Fruit fly (Drosophila melanogaster) whole organism, embryonic: ENCODE results near the gene papi.

ENCODE experiments used
- Ada2b ChIP-seq: fragments of 200-800 bp; sonication (Bioruptor generic); IDR thresholded peaks from 2 replicates; pipeline ENCODE4 v1.3.6; 2022; ENCODE audit warnings: missing biosample characterization, missing genetic modification characterization
- Bgb ChIP-seq: fragments of 200-800 bp; sonication (Bioruptor generic); IDR thresholded peaks from 2 replicates; pipeline ENCODE4 v1.3.6; 2022; ENCODE audit warnings: missing biosample characterization, missing genetic modification characterization; ENCODE audit not compliant: partially characterized antibody
- Bteb2 ChIP-seq: fragments of 200-800 bp; sonication (Bioruptor generic); optimal IDR thresholded peaks from 2 replicates; lab custom pipeline; 2016; ENCODE audit warnings: missing biosample characterization, missing genetic modification characterization
- CG10147 ChIP-seq: fragments of 200-800 bp; sonication (Bioruptor generic); optimal IDR thresholded peaks from 2 replicates; lab custom pipeline; 2019; ENCODE audit warnings: missing biosample characterization, mild to moderate bottlenecking, missing genetic modification characterization, moderate library complexity
- CG10209 ChIP-seq: fragments of 200-800 bp; sonication (Bioruptor generic); optimal IDR thresholded peaks from 3 replicates; lab custom pipeline; 2017; ENCODE audit warnings: missing biosample characterization, mild to moderate bottlenecking, missing genetic modification characterization, missing genetic modification reagents
- CG10543 ChIP-seq: fragments of 200-800 bp; sonication (Bioruptor generic); optimal IDR thresholded peaks from 3 replicates; lab custom pipeline; 2017; ENCODE audit warnings: missing biosample characterization, mild to moderate bottlenecking, missing genetic modification characterization, moderate library complexity
- CG10979 ChIP-seq: fragments of 200-800 bp; sonication (Bioruptor generic); optimal IDR thresholded peaks from 2 replicates; lab custom pipeline; 2018; ENCODE audit warnings: missing biosample characterization, mild to moderate bottlenecking, missing genetic modification characterization, moderate library complexity
- CG11085 ChIP-seq: fragments of 200-800 bp; sonication (Bioruptor generic); IDR thresholded peaks from 2 replicates; pipeline ENCODE4 v1.3.6; 2022; ENCODE audit warnings: missing biosample characterization, missing genetic modification characterization
- CG12071 ChIP-seq: fragments of 200-800 bp; sonication (Bioruptor generic); optimal IDR thresholded peaks from 3 replicates; lab custom pipeline; 2018; ENCODE audit warnings: missing biosample characterization, mild to moderate bottlenecking, missing genetic modification characterization
- CG15479 ChIP-seq: fragments of 200-800 bp; sonication (Bioruptor generic); optimal IDR thresholded peaks from 3 replicates; lab custom pipeline; 2019; ENCODE audit warnings: missing biosample characterization, mild to moderate bottlenecking, missing genetic modification characterization, moderate library complexity
- CG17361 ChIP-seq: fragments of 200-800 bp; sonication (Bioruptor generic); IDR thresholded peaks from 3 replicates; pipeline ENCODE4 v1.3.6; 2022; ENCODE audit warnings: missing biosample characterization, missing genetic modification characterization
- CG17829 ChIP-seq: fragments of 200-800 bp; optimal IDR thresholded peaks from 2 replicates; lab custom pipeline; 2019; ENCODE audit warnings: missing biosample characterization, mild to moderate bottlenecking, missing genetic modification characterization, moderate library complexity
- CG18619 ChIP-seq: fragments of 200-800 bp; sonication (Bioruptor generic); optimal IDR thresholded peaks from 3 replicates; lab custom pipeline; 2017; ENCODE audit warnings: missing biosample characterization, mild to moderate bottlenecking, missing genetic modification characterization
- CG3163 ChIP-seq: fragments of 200-800 bp; sonication (Bioruptor generic); optimal IDR thresholded peaks from 3 replicates; lab custom pipeline; 2016; ENCODE audit warnings: missing biosample characterization, missing genetic modification characterization
- CG33213 ChIP-seq: fragments of 200-800 bp; sonication (Bioruptor generic); optimal IDR thresholded peaks from 3 replicates; lab custom pipeline; 2016; ENCODE audit warnings: missing biosample characterization, missing genetic modification characterization
- CG33557 ChIP-seq: fragments of 200-800 bp; sonication (Bioruptor generic); optimal IDR thresholded peaks from 2 replicates; lab custom pipeline; 2019; ENCODE audit warnings: missing biosample characterization, mild to moderate bottlenecking, missing genetic modification characterization, moderate library complexity
- CG34422 ChIP-seq: fragments of 200-800 bp; sonication (Bioruptor generic); IDR thresholded peaks from 3 replicates; pipeline ENCODE4 v1.3.6; 2022; ENCODE audit warnings: missing biosample characterization, missing genetic modification characterization
- CG3847 ChIP-seq: fragments of 200-800 bp; sonication (Bioruptor generic); IDR thresholded peaks from 2 replicates; pipeline ENCODE4 v1.3.6; 2022; ENCODE audit warnings: missing biosample characterization, missing genetic modification characterization
- CG8281 ChIP-seq: fragments of 200-800 bp; sonication (Bioruptor generic); optimal IDR thresholded peaks from 2 replicates; lab custom pipeline; 2018; ENCODE audit warnings: missing biosample characterization, mild to moderate bottlenecking, missing genetic modification characterization, moderate library complexity
- CG8478 ChIP-seq: fragments of >200 bp; optimal IDR thresholded peaks from 2 replicates; lab custom pipeline; 2018
- CG9932 ChIP-seq: fragments of 200-800 bp; sonication (Bioruptor generic); IDR thresholded peaks from 2 replicates; pipeline ENCODE4 v1.3.6; 2022; ENCODE audit warnings: missing biosample characterization, missing genetic modification characterization
- CoRest ChIP-seq: fragments of 200-800 bp; sonication (Bioruptor generic); optimal IDR thresholded peaks from 3 replicates; lab custom pipeline; 2018; ENCODE audit warnings: missing biosample characterization, mild to moderate bottlenecking, missing genetic modification characterization, moderate library complexity
- Dp ChIP-seq: fragments of 200-800 bp; sonication (Bioruptor generic); optimal IDR thresholded peaks from 2 replicates; lab custom pipeline; 2018; ENCODE audit warnings: missing biosample characterization, mild to moderate bottlenecking, missing genetic modification characterization, moderate library complexity
- Drgx ChIP-seq: fragments of 200-800 bp; sonication (Bioruptor generic); IDR thresholded peaks from 2 replicates; pipeline ENCODE4 v1.3.6; 2022; ENCODE audit warnings: missing biosample characterization, missing genetic modification characterization
- E2f2 ChIP-seq: fragments of 200-800 bp; sonication (Bioruptor generic); IDR thresholded peaks from 2 replicates; pipeline ENCODE4 v1.3.6; 2022; ENCODE audit warnings: missing biosample characterization, missing genetic modification characterization
- Hand ChIP-seq: fragments of 200-800 bp; sonication (Bioruptor generic); optimal IDR thresholded peaks from 2 replicates; lab custom pipeline; 2017; ENCODE audit warnings: mild to moderate bottlenecking, missing biosample characterization, missing genetic modification reagents, missing genetic modification characterization
- HmgZ ChIP-seq: fragments of 200-800 bp; sonication (Bioruptor generic); optimal IDR thresholded peaks from 2 replicates; lab custom pipeline; 2018; ENCODE audit warnings: missing biosample characterization, mild to moderate bottlenecking, missing genetic modification characterization
- Hr3 ChIP-seq: fragments of 200-800 bp; sonication (Bioruptor generic); optimal IDR thresholded peaks from 3 replicates; lab custom pipeline; 2016; ENCODE audit warnings: missing biosample characterization, missing genetic modification characterization
- Max ChIP-seq: fragments of 200-800 bp; sonication (Bioruptor generic); optimal IDR thresholded peaks from 2 replicates; lab custom pipeline; 2016; ENCODE audit warnings: missing biosample characterization, mild to moderate bottlenecking, missing genetic modification characterization
- Meics ChIP-seq: fragments of 200-800 bp; sonication (Bioruptor generic); optimal IDR thresholded peaks from 2 replicates; lab custom pipeline; 2017; ENCODE audit warnings: missing biosample characterization, mild to moderate bottlenecking, missing genetic modification characterization
- Neu2 ChIP-seq: fragments of 200-800 bp; sonication (Bioruptor generic); optimal IDR thresholded peaks from 3 replicates; lab custom pipeline; 2016; ENCODE audit warnings: missing biosample characterization, missing genetic modification characterization, borderline replicate concordance
- Oaz ChIP-seq: fragments of 200-800 bp; sonication (Bioruptor generic); IDR thresholded peaks from 2 replicates; pipeline ENCODE4 v1.3.6; 2022; ENCODE audit warnings: missing biosample characterization, missing genetic modification characterization
- Oli ChIP-seq: fragments of 200-800 bp; sonication (Bioruptor generic); optimal IDR thresholded peaks from 2 replicates; lab custom pipeline; 2018; ENCODE audit warnings: missing biosample characterization, mild to moderate bottlenecking, missing genetic modification characterization, moderate library complexity
- Optix ChIP-seq: fragments of 200-800 bp; sonication (Bioruptor generic); IDR thresholded peaks from 3 replicates; pipeline ENCODE4 v1.3.6; 2022; ENCODE audit warnings: missing biosample characterization, missing genetic modification characterization
- Poxn ChIP-seq: fragments of 200-800 bp; sonication (Bioruptor generic); IDR thresholded peaks from 2 replicates; pipeline ENCODE4 v1.3.6; 2022; ENCODE audit warnings: missing biosample characterization, missing genetic modification characterization
- Sry-δ ChIP-seq: fragments of 200-800 bp; sonication (Bioruptor generic); optimal IDR thresholded peaks from 2 replicates; lab custom pipeline; 2016; ENCODE audit warnings: missing biosample characterization, missing genetic modification characterization
- TFAM ChIP-seq: fragments of 200-800 bp; sonication (Bioruptor generic); optimal IDR thresholded peaks from 2 replicates; lab custom pipeline; 2017; ENCODE audit warnings: missing biosample characterization, missing genetic modification characterization, inconsistent platforms
- ac ChIP-seq: fragments of 200-800 bp; sonication (Bioruptor generic); optimal IDR thresholded peaks from 3 replicates; lab custom pipeline; 2017; ENCODE audit warnings: missing biosample characterization, mild to moderate bottlenecking, missing genetic modification characterization
- ap ChIP-seq: fragments of 200-800 bp; sonication (Bioruptor generic); IDR thresholded peaks from 2 replicates; pipeline ENCODE4 v1.3.6; 2022; ENCODE audit warnings: missing biosample characterization, missing genetic modification characterization
- cato ChIP-seq: fragments of 200-800 bp; sonication (Bioruptor generic); optimal IDR thresholded peaks from 2 replicates; lab custom pipeline; 2016; ENCODE audit warnings: missing biosample characterization, missing genetic modification characterization, borderline replicate concordance
- chif ChIP-seq, 2 experiments: fragments of 200-800 bp; sonication (Bioruptor generic); optimal IDR thresholded peaks; 3 replicates each; lab custom pipeline; 2016; ENCODE audit warnings: missing biosample characterization in 2 of 2, missing genetic modification characterization in 2 of 2
- h ChIP-seq: fragments of >200 bp; optimal IDR thresholded peaks from 2 replicates; lab custom pipeline; 2017
- jing ChIP-seq: fragments of 200-800 bp; sonication (Bioruptor generic); optimal IDR thresholded peaks from 2 replicates; lab custom pipeline; 2018; ENCODE audit warnings: missing biosample characterization, mild to moderate bottlenecking, missing genetic modification characterization
- mam ChIP-seq: fragments of 200-800 bp; sonication (Bioruptor generic); optimal IDR thresholded peaks from 3 replicates; lab custom pipeline; 2016; ENCODE audit warnings: missing biosample characterization, missing genetic modification characterization
- nerfin-1 ChIP-seq: fragments of 200-800 bp; sonication (Bioruptor generic); optimal IDR thresholded peaks from 3 replicates; lab custom pipeline; 2019; ENCODE audit warnings: missing biosample characterization, mild to moderate bottlenecking, missing genetic modification characterization, moderate library complexity
- nerfin-2 ChIP-seq: fragments of 200-800 bp; sonication (Bioruptor generic); IDR thresholded peaks from 2 replicates; pipeline ENCODE4 v1.3.6; 2022; ENCODE audit warnings: missing biosample characterization, missing genetic modification characterization; ENCODE audit not compliant: partially characterized antibody
- repo ChIP-seq: fragments of 200-800 bp; sonication (Bioruptor generic); optimal IDR thresholded peaks from 2 replicates; lab custom pipeline; 2016; ENCODE audit warnings: missing biosample characterization, missing genetic modification characterization
- sim ChIP-seq: fragments of 200-800 bp; sonication (Bioruptor generic); IDR thresholded peaks from 2 replicates; pipeline ENCODE4 v1.3.6; 2022; ENCODE audit warnings: missing biosample characterization, missing genetic modification characterization
- sqz ChIP-seq: fragments of 200-800 bp; sonication (Bioruptor generic); optimal IDR thresholded peaks from 3 replicates; lab custom pipeline; 2018; ENCODE audit warnings: missing biosample characterization, mild to moderate bottlenecking, missing genetic modification characterization
- stwl ChIP-seq: fragments of 200-800 bp; sonication (Bioruptor generic); optimal IDR thresholded peaks from 3 replicates; lab custom pipeline; 2018; ENCODE audit warnings: missing biosample characterization, mild to moderate bottlenecking, missing genetic modification characterization, moderate library complexity
- zf30C ChIP-seq: fragments of 200-800 bp; sonication (Bioruptor generic); optimal IDR thresholded peaks from 3 replicates; lab custom pipeline; 2018; ENCODE audit warnings: missing biosample characterization, mild to moderate bottlenecking, missing genetic modification characterization

Gene papi

DNA sequence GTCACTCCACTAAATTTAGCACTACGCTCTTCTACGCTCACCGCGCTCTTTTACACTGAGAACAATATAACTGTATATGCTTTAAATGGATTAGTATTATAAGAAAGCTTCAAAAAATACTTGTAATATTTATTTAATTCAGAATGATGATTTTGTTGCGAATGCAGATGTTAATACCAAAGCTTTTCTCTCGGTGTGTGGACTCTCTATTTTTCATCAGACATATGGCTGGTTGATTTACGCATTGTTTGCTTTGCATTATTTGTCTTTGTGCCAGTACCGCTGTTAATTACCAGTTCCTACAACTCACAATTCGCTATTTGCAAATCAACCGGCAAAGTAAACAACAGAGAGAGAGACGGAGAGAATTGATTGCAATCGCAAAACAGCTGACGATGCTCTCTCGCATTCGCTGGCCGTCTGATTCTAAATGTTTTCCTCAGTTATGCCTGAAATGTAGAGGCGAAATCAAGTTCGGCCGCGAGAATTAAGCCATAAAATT lies 1.2 kb downstream of the papi start (continued):
- TF ChIP-seq CG10147 (GFP tag; lab: Kevin White, UChicago) = peak; percentile 95
- peak; percentile 95 for TF ChIP-seq CG11085 (GFP tag; lab: Robert Waterston, UW)
- peak; percentile 97 for TF ChIP-seq ap (GFP tag; lab: Robert Waterston, UW)
- peak; percentile 90 for TF ChIP-seq CG33557 (GFP tag; lab: Kevin White, UChicago)
- peak; percentile 89 for TF ChIP-seq jing (GFP tag; lab: Kevin White, UChicago)
- peak; percentile 97 for TF ChIP-seq CG3847 (GFP tag; lab: Robert Waterston, UW)
- peak; percentile 95 for TF ChIP-seq CG10543
- TF ChIP-seq CG12071 = peak; percentile 95
- TF ChIP-seq Oli (tag; lab: Kevin White, UChicago) = peak; percentile 96
- peak; percentile 96 for TF ChIP-seq Bteb2 (GFP tag; lab: Kevin White, UChicago)
- peak; percentile 85 for TF ChIP-seq zf30C (GFP tag; lab: Kevin White, UChicago)
- peak; percentile 75 for TF ChIP-seq ac (GFP tag; lab: Kevin White, UChicago)
- peak; percentile 93 for TF ChIP-seq sim (GFP tag; lab: Robert Waterston, UW)
- peak; percentile 10 for TF ChIP-seq Dp (GFP tag; lab: Kevin White, UChicago)
- TF ChIP-seq CG10209 = peak; percentile 98
- TF ChIP-seq CG34422 (GFP tag; lab: Robert Waterston, UW) = peak; percentile 99
- peak; percentile 81 for TF ChIP-seq CG8281 (tag; lab: Kevin White, UChicago)
- TF ChIP-seq Oaz (GFP tag; lab: Robert Waterston, UW) = peak; percentile 96
- peak; percentile 97 for TF ChIP-seq Meics
- peak; percentile 87 for TF ChIP-seq CG33213 (GFP tag; lab: Kevin White, UChicago)
- peak; percentile 88 for TF ChIP-seq repo
- no peak for TF ChIP-seq CG8478 (lab: Kevin White, UChicago)
- TF ChIP-seq CoRest (tag; lab: Kevin White, UChicago) = peak; percentile 97
- TF ChIP-seq Hr3 = peak; percentile 97
- peak; percentile 83 for TF ChIP-seq CG3163
- TF ChIP-seq chif (GFP tag; optimal IDR thresholded peaks at IDR 0.05; lab: Kevin White, UChicago) = peak; percentile 95
- TF ChIP-seq Optix (GFP tag; lab: Robert Waterston, UW) = peak; percentile 92
- peak; percentile 98 for TF ChIP-seq HmgZ (tag; lab: Kevin White, UChicago)
- TF ChIP-seq nerfin-2 = no peak
- TF ChIP-seq CG17829 = peak; percentile 95
- peak; percentile 51 for TF ChIP-seq Sry-δ
- TF ChIP-seq CG15479 = peak; percentile 75
- peak; percentile 89 for TF ChIP-seq Max
- peak; percentile 98 for TF ChIP-seq Ada2b
- peak; percentile 84 for TF ChIP-seq E2f2 (GFP tag; lab: Robert Waterston, UW)
- TF ChIP-seq CG18619 = peak; percentile 95
- TF ChIP-seq Poxn (GFP tag; lab: Robert Waterston, UW) = peak; percentile 90
- TF ChIP-seq nerfin-1 (tag; lab: Kevin White, UChicago) = peak; percentile 88
- TF ChIP-seq Drgx (GFP tag; lab: Robert Waterston, UW) = peak; percentile 99
- TF ChIP-seq CG9932 (GFP tag; lab: Robert Waterston, UW) = peak; percentile 99
- TF ChIP-seq h (lab: Kevin White, UChicago) = no peak
- TF ChIP-seq Hand (GFP tag; lab: Kevin White, UChicago) = peak; percentile 98
- peak; percentile 95 for TF ChIP-seq CG17361
- TF ChIP-seq TFAM = peak; percentile 78
- peak; percentile 34 for TF ChIP-seq Neu2 (GFP tag; lab: Kevin White, UChicago)
- peak; percentile 78 for TF ChIP-seq sqz (GFP tag; lab: Kevin White, UChicago)
- peak; percentile 96 for TF ChIP-seq mam
- peak; percentile 92 for TF ChIP-seq CG10979
- peak; percentile 92 for TF ChIP-seq cato (GFP tag; lab: Kevin White, UChicago)
- TF ChIP-seq Bgb (GFP tag; lab: Robert Waterston, UW) = no peak
- TF ChIP-seq stwl (tag; lab: Kevin White, UChicago) = peak; percentile 16
